Fruit fly (Drosophila melanogaster) whole organism, embryonic: ENCODE measurements around the gene Lamtor4.
A peak's percentile ranks its signal among the peaks of the same experiment; 100 is the strongest.

ENCODE experiments used
- Adf1 ChIP-seq: fragments of 200-800 bp; sonication (Bioruptor generic); IDR thresholded peaks from 2 replicates; pipeline ENCODE4 v1.3.6; 2022; ENCODE audit warnings: missing biosample characterization, missing genetic modification characterization
- B-H1 ChIP-seq: fragments of 200-800 bp; sonication (Bioruptor generic); IDR thresholded peaks from 3 replicates; pipeline ENCODE4 v1.3.6; 2022; ENCODE audit warnings: missing biosample characterization, missing genetic modification characterization
- CG12071 ChIP-seq: fragments of 200-800 bp; sonication (Bioruptor generic); optimal IDR thresholded peaks from 3 replicates; lab custom pipeline; 2018; ENCODE audit warnings: missing biosample characterization, mild to moderate bottlenecking, missing genetic modification characterization
- CG15073 ChIP-seq: fragments of 200-800 bp; sonication (Bioruptor generic); optimal IDR thresholded peaks from 2 replicates; lab custom pipeline; 2016; ENCODE audit warnings: missing biosample characterization, missing genetic modification characterization
- CG17361 ChIP-seq: fragments of 200-800 bp; sonication (Bioruptor generic); IDR thresholded peaks from 3 replicates; pipeline ENCODE4 v1.3.6; 2022; ENCODE audit warnings: missing biosample characterization, missing genetic modification characterization
- CG17829 ChIP-seq: fragments of 200-800 bp; optimal IDR thresholded peaks from 2 replicates; lab custom pipeline; 2019; ENCODE audit warnings: missing biosample characterization, mild to moderate bottlenecking, missing genetic modification characterization, moderate library complexity
- CG2202 ChIP-seq: fragments of 200-800 bp; sonication (Bioruptor generic); optimal IDR thresholded peaks from 2 replicates; lab custom pipeline; 2018; ENCODE audit warnings: missing biosample characterization, mild to moderate bottlenecking, missing genetic modification characterization
- CG3065 ChIP-seq: fragments of 200-800 bp; sonication (Bioruptor generic); optimal IDR thresholded peaks from 2 replicates; lab custom pipeline; 2016; ENCODE audit warnings: missing biosample characterization, missing genetic modification characterization
- CG34422 ChIP-seq: fragments of 200-800 bp; sonication (Bioruptor generic); IDR thresholded peaks from 3 replicates; pipeline ENCODE4 v1.3.6; 2022; ENCODE audit warnings: missing biosample characterization, missing genetic modification characterization
- CG3726 ChIP-seq: fragments of 200-800 bp; sonication (Bioruptor generic); IDR thresholded peaks from 3 replicates; pipeline ENCODE4, ENCODE4 v1.3.6; 2022; ENCODE audit warnings: missing biosample characterization, missing genetic modification characterization
- CG5245 ChIP-seq: fragments of 200-800 bp; sonication (Bioruptor generic); optimal IDR thresholded peaks from 3 replicates; lab custom pipeline; 2016; ENCODE audit warnings: missing biosample characterization, missing genetic modification characterization
- CG6254 ChIP-seq: fragments of 200-800 bp; sonication (Bioruptor generic); optimal IDR thresholded peaks from 3 replicates; lab custom pipeline; 2017; ENCODE audit warnings: mild to moderate bottlenecking, missing biosample characterization, missing genetic modification reagents, missing genetic modification characterization
- CG6654 ChIP-seq: fragments of 200-800 bp; sonication (Bioruptor generic); optimal IDR thresholded peaks from 2 replicates; lab custom pipeline; 2017; ENCODE audit warnings: missing biosample characterization, mild to moderate bottlenecking, missing genetic modification characterization
- CG8281 ChIP-seq: fragments of 200-800 bp; sonication (Bioruptor generic); optimal IDR thresholded peaks from 2 replicates; lab custom pipeline; 2018; ENCODE audit warnings: missing biosample characterization, mild to moderate bottlenecking, missing genetic modification characterization, moderate library complexity
- CG8478 ChIP-seq: fragments of >200 bp; optimal IDR thresholded peaks from 2 replicates; lab custom pipeline; 2018
- Dip2 ChIP-seq: fragments of 200-800 bp; sonication (Bioruptor generic); IDR thresholded peaks from 2 replicates; pipeline ENCODE4 v1.3.6; 2022; ENCODE audit warnings: missing biosample characterization, missing genetic modification characterization
- Dref ChIP-seq: fragments of 200-800 bp; sonication (Bioruptor generic); IDR thresholded peaks from 2 replicates; pipeline ENCODE4 v1.3.6; 2022; ENCODE audit warnings: missing biosample characterization, missing genetic modification characterization
- E2f1 ChIP-seq: fragments of 200-800 bp; sonication (Bioruptor generic); IDR thresholded peaks from 2 replicates; pipeline ENCODE4 v1.3.6; 2022; ENCODE audit warnings: missing biosample characterization, missing genetic modification characterization
- HmgZ ChIP-seq: fragments of 200-800 bp; sonication (Bioruptor generic); optimal IDR thresholded peaks from 2 replicates; lab custom pipeline; 2018; ENCODE audit warnings: missing biosample characterization, mild to moderate bottlenecking, missing genetic modification characterization
- Hmr ChIP-seq: fragments of 200-800 bp; sonication (Bioruptor generic); optimal IDR thresholded peaks from 3 replicates; lab custom pipeline; 2017; ENCODE audit warnings: mild to moderate bottlenecking, missing biosample characterization, missing genetic modification reagents, missing genetic modification characterization
- Med ChIP-seq: fragments of 200-800 bp; sonication (Bioruptor generic); peaks from one replicate; lab custom pipeline; 2016; ENCODE audit warnings: missing biosample characterization, missing genetic modification characterization, mild to moderate bottlenecking, inconsistent platforms, moderate library complexity
- NfI ChIP-seq: fragments of 200-800 bp; sonication (Bioruptor generic); optimal IDR thresholded peaks from 3 replicates; lab custom pipeline; 2018; ENCODE audit warnings: missing biosample characterization, mild to moderate bottlenecking, missing genetic modification characterization, moderate library complexity
- Pdp1 ChIP-seq, 2 experiments: fragments of 200-800 bp; sonication (Bioruptor generic); optimal IDR thresholded peaks; 3 replicates each; lab custom pipeline; 2016; ENCODE audit warnings: missing biosample characterization in 2 of 2, missing genetic modification characterization in 2 of 2, mild to moderate bottlenecking in 1 of 2, moderate library complexity in 1 of 2
- Rfx ChIP-seq: fragments of 200-800 bp; sonication (Bioruptor generic); IDR thresholded peaks from 2 replicates; pipeline ENCODE4 v1.3.6; 2022; ENCODE audit warnings: missing biosample characterization, missing genetic modification characterization
- Xrp1 ChIP-seq: fragments of 200-800 bp; sonication (Bioruptor generic); IDR thresholded peaks from 2 replicates; pipeline ENCODE4 v1.3.6; 2022; ENCODE audit warnings: missing biosample characterization, missing genetic modification characterization
- abd-A ChIP-seq: fragments of 200-800 bp; sonication (Bioruptor generic); optimal IDR thresholded peaks from 3 replicates; lab custom pipeline; 2019; ENCODE audit warnings: missing biosample characterization, mild to moderate bottlenecking, missing genetic modification characterization, moderate library complexity
- ac ChIP-seq: fragments of 200-800 bp; sonication (Bioruptor generic); optimal IDR thresholded peaks from 3 replicates; lab custom pipeline; 2017; ENCODE audit warnings: missing biosample characterization, mild to moderate bottlenecking, missing genetic modification characterization
- ato ChIP-seq: fragments of 200-800 bp; sonication (Bioruptor generic); IDR thresholded peaks from 2 replicates; pipeline ENCODE4 v1.3.6; 2022; ENCODE audit warnings: missing biosample characterization, missing genetic modification characterization; ENCODE audit not compliant: partially characterized antibody
- bbx ChIP-seq: fragments of 200-800 bp; sonication (Bioruptor generic); IDR thresholded peaks from 2 replicates; pipeline ENCODE4 v1.3.6; 2022; ENCODE audit warnings: missing biosample characterization, missing genetic modification characterization; ENCODE audit not compliant: partially characterized antibody
- cg ChIP-seq: fragments of 200-800 bp; sonication (Bioruptor generic); optimal IDR thresholded peaks from 3 replicates; lab custom pipeline; 2019; ENCODE audit warnings: missing biosample characterization, mild to moderate bottlenecking, missing genetic modification characterization, moderate library complexity
- chif ChIP-seq, 2 experiments: fragments of 200-800 bp; sonication (Bioruptor generic); optimal IDR thresholded peaks; 3 replicates each; lab custom pipeline; 2016; ENCODE audit warnings: missing biosample characterization in 2 of 2, missing genetic modification characterization in 2 of 2
- cwo ChIP-seq: fragments of 200-800 bp; sonication (Bioruptor generic); optimal IDR thresholded peaks from 3 replicates; lab custom pipeline; 2017; ENCODE audit warnings: missing biosample characterization, missing genetic modification characterization, mild to moderate bottlenecking, moderate library complexity, missing genetic modification reagents
- dan ChIP-seq: fragments of 200-800 bp; sonication (Bioruptor generic); IDR thresholded peaks from 2 replicates; pipeline ENCODE4 v1.3.6; 2022; ENCODE audit warnings: missing biosample characterization, missing genetic modification characterization
- dmrt99B ChIP-seq: fragments of 200-800 bp; sonication (Bioruptor generic); optimal IDR thresholded peaks from 2 replicates; lab custom pipeline; 2018; ENCODE audit warnings: missing biosample characterization, mild to moderate bottlenecking, missing genetic modification characterization, moderate library complexity
- en ChIP-seq: fragments of 200-800 bp; sonication (Bioruptor generic); optimal IDR thresholded peaks from 2 replicates; lab custom pipeline; 2016; ENCODE audit warnings: missing biosample characterization, missing genetic modification characterization
- ind ChIP-seq: fragments of 200-800 bp; sonication (Bioruptor generic); optimal IDR thresholded peaks from 3 replicates; lab custom pipeline; 2016; ENCODE audit warnings: missing biosample characterization, missing genetic modification characterization
- jumu ChIP-seq: fragments of 200-800 bp; sonication (Bioruptor generic); optimal IDR thresholded peaks from 3 replicates; lab custom pipeline; 2016; ENCODE audit warnings: missing biosample characterization, missing genetic modification characterization
- kah ChIP-seq: fragments of 200-800 bp; sonication (Bioruptor generic); optimal IDR thresholded peaks from 2 replicates; lab custom pipeline; 2018; ENCODE audit warnings: missing biosample characterization, mild to moderate bottlenecking, missing genetic modification characterization
- klu ChIP-seq: fragments of 200-800 bp; sonication (Bioruptor generic); IDR thresholded peaks from 2 replicates; pipeline ENCODE4 v1.3.6; 2022; ENCODE audit warnings: missing biosample characterization, missing genetic modification characterization
- lilli ChIP-seq: fragments of 200-800 bp; sonication (Bioruptor generic); optimal IDR thresholded peaks from 3 replicates; lab custom pipeline; 2016; ENCODE audit warnings: missing biosample characterization, missing genetic modification characterization
- luna ChIP-seq: fragments of 200-800 bp; sonication (Bioruptor generic); optimal IDR thresholded peaks from 2 replicates; lab custom pipeline; 2016; ENCODE audit warnings: missing biosample characterization, missing genetic modification characterization
- nau ChIP-seq: fragments of 200-800 bp; sonication (Bioruptor generic); optimal IDR thresholded peaks from 3 replicates; lab custom pipeline; 2017; ENCODE audit warnings: missing biosample characterization, mild to moderate bottlenecking, missing genetic modification characterization, missing genetic modification reagents
- nerfin-2 ChIP-seq: fragments of 200-800 bp; sonication (Bioruptor generic); IDR thresholded peaks from 2 replicates; pipeline ENCODE4 v1.3.6; 2022; ENCODE audit warnings: missing biosample characterization, missing genetic modification characterization; ENCODE audit not compliant: partially characterized antibody
- onecut ChIP-seq: fragments of 200-800 bp; sonication (Bioruptor generic); IDR thresholded peaks from 2 replicates; pipeline ENCODE4 v1.3.6; 2022; ENCODE audit warnings: missing biosample characterization, missing genetic modification characterization
- ssp ChIP-seq: fragments of 200-800 bp; sonication (Bioruptor generic); IDR thresholded peaks from 2 replicates; pipeline ENCODE4 v1.3.6; 2022; ENCODE audit warnings: missing biosample characterization, missing genetic modification characterization
- stc ChIP-seq: fragments of 200-800 bp; sonication (Bioruptor generic); IDR thresholded peaks from 2 replicates; pipeline ENCODE4 v1.3.6; 2022; ENCODE audit warnings: missing biosample characterization, missing genetic modification characterization
- stwl ChIP-seq: fragments of 200-800 bp; sonication (Bioruptor generic); optimal IDR thresholded peaks from 3 replicates; lab custom pipeline; 2018; ENCODE audit warnings: missing biosample characterization, mild to moderate bottlenecking, missing genetic modification characterization, moderate library complexity
- sug ChIP-seq: fragments of 200-800 bp; optimal IDR thresholded peaks from 2 replicates; lab custom pipeline; 2019; ENCODE audit warnings: missing biosample characterization, mild to moderate bottlenecking, missing genetic modification characterization, moderate library complexity
- tio ChIP-seq: fragments of 200-800 bp; sonication (Bioruptor generic); optimal IDR thresholded peaks from 2 replicates; lab custom pipeline; 2017; ENCODE audit warnings: missing biosample characterization, missing genetic modification characterization, inconsistent platforms
- tna ChIP-seq: fragments of 200-800 bp; sonication (Bioruptor generic); IDR thresholded peaks from 2 replicates; pipeline ENCODE4 v1.3.6; 2022; ENCODE audit warnings: missing biosample characterization, missing genetic modification characterization; ENCODE audit not compliant: partially characterized antibody
- trh ChIP-seq: fragments of 200-800 bp; sonication (Bioruptor generic); optimal IDR thresholded peaks from 2 replicates; lab custom pipeline; 2016; ENCODE audit warnings: missing biosample characterization, missing genetic modification characterization
- vnd ChIP-seq: fragments of 200-800 bp; sonication (Bioruptor generic); IDR thresholded peaks from 3 replicates; pipeline ENCODE4 v1.3.6; 2022; ENCODE audit warnings: missing biosample characterization, missing genetic modification characterization; ENCODE audit not compliant: partially characterized antibody

Gene Lamtor4

dm6 chr3L:3903301-3903700 lies 6.6 kb downstream of the Lamtor4 start, which contains the start of gene Sc2 (continued):
- TF ChIP-seq CG5245 (GFP tag; lab: Kevin White, UChicago), result no peak
- no peak for TF ChIP-seq CG3065
- TF ChIP-seq jumu (GFP tag; lab: Kevin White, UChicago), result no peak
- TF ChIP-seq B-H1 (GFP tag; lab: Robert Waterston, UW), result no peak
- no peak; the same call in 1 of the 2 replicates for TF ChIP-seq onecut (GFP tag; lab: Robert Waterston, UW)
- TF ChIP-seq CG6254 (GFP tag; lab: Kevin White, UChicago), result no peak
- TF ChIP-seq Hmr, result no peak
- TF ChIP-seq CG34422 (GFP tag; lab: Robert Waterston, UW), result peak; percentile 31; the same call in 1 of the 3 replicates
- no peak for TF ChIP-seq trh
- TF ChIP-seq kah, result no peak
- peak; percentile 71 for TF ChIP-seq Med (GFP tag; lab: Kevin White, UChicago)
- peak; percentile 45 for TF ChIP-seq stwl (tag; lab: Kevin White, UChicago)
- no peak for TF ChIP-seq luna
- no peak for TF ChIP-seq ato
- TF ChIP-seq CG2202 (tag; lab: Kevin White, UChicago), result no peak
- TF ChIP-seq klu (GFP tag; lab: Robert Waterston, UW), result no peak
- TF ChIP-seq ind, result no peak
- TF ChIP-seq dmrt99B (tag; lab: Kevin White, UChicago), result no peak
- no peak for TF ChIP-seq Adf1 (GFP tag; lab: Robert Waterston, UW)
- TF ChIP-seq CG6654 (GFP tag; lab: Kevin White, UChicago), result no peak
- TF ChIP-seq NfI (GFP tag; lab: Kevin White, UChicago), result no peak
- TF ChIP-seq CG17361 (GFP tag; lab: Robert Waterston, UW), result no peak
- TF ChIP-seq bbx (GFP tag; lab: Robert Waterston, UW), result peak; percentile 53; the same call in 1 of the 2 replicates
- no peak for TF ChIP-seq CG12071 (GFP tag; lab: Kevin White, UChicago)
- no peak for TF ChIP-seq en (GFP tag; lab: Kevin White, UChicago)
- no peak for TF ChIP-seq CG15073 (GFP tag; lab: Kevin White, UChicago)
- no peak for TF ChIP-seq cg
- TF ChIP-seq CG17829 (tag; lab: Kevin White, UChicago), result no peak
- no peak for TF ChIP-seq cwo (GFP tag; lab: Kevin White, UChicago)
- no peak for TF ChIP-seq CG8478
- no peak for TF ChIP-seq nau (GFP tag; lab: Kevin White, UChicago)
- TF ChIP-seq chif (GFP tag; optimal IDR thresholded peaks at IDR 0.05; lab: Kevin White, UChicago), result no peak
- TF ChIP-seq Dref (GFP tag; lab: Robert Waterston, UW), result 0 out of 2 replicates have a peak, but pooled peaks have one; percentile 12
- TF ChIP-seq ac (GFP tag; lab: Kevin White, UChicago), result no peak
- TF ChIP-seq tio (GFP tag; lab: Kevin White, UChicago), result no peak
- TF ChIP-seq sug (tag; lab: Kevin White, UChicago), result peak; percentile 8
- TF ChIP-seq E2f1 (GFP tag; lab: Robert Waterston, UW), result no peak
- peak; percentile 42; the same call in 1 of the 2 replicates for TF ChIP-seq ssp (GFP tag; lab: Robert Waterston, UW)
- no peak for TF ChIP-seq CG3726 (GFP tag; lab: Robert Waterston, UW)
- peak; percentile 66 for TF ChIP-seq Rfx (GFP tag; lab: Robert Waterston, UW)
- TF ChIP-seq HmgZ, result peak; percentile 14
- TF ChIP-seq abd-A, result no peak
- no peak for TF ChIP-seq dan (GFP tag; lab: Robert Waterston, UW)
- TF ChIP-seq Xrp1 (GFP tag; lab: Robert Waterston, UW), result no peak
- no peak for TF ChIP-seq vnd (GFP tag; lab: Robert Waterston, UW)
- TF ChIP-seq CG8281, result no peak
- TF ChIP-seq Dip2 (GFP tag; lab: Robert Waterston, UW), result no peak
- TF ChIP-seq tna (GFP tag; lab: Robert Waterston, UW), result no peak
- no peak for TF ChIP-seq nerfin-2 (GFP tag; lab: Robert Waterston, UW)
- TF ChIP-seq Pdp1 (GFP tag; optimal IDR thresholded peaks at IDR 0.05; lab: Kevin White, UChicago), result peak in 1 of 2 experiments; percentile 36
- TF ChIP-seq lilli (GFP tag; lab: Kevin White, UChicago), result peak; percentile 41
- no peak for TF ChIP-seq stc (GFP tag; lab: Robert Waterston, UW)
